Worm (Caenorhabditis elegans) whole organism, early embryonic: ENCODE data around the gene nlf-1.

Experiments used
- ama-1 ChIP-seq: fragments of 150-350 bp; optimal IDR thresholded peaks from 2 replicates; lab custom pipeline; 2014
- ceh-36 ChIP-seq: sonication (generic microtip); optimal IDR thresholded peaks from 2 replicates; lab custom pipeline; 2016; ENCODE audit warnings: missing genetic modification characterization, inconsistent platforms, missing compliant biosample characterization
- flt-1 ChIP-seq: fragments of 200-800 bp; sonication (Bioruptor generic); IDR thresholded peaks from 2 replicates; pipeline ENCODE4 v1.3.6; 2022; ENCODE audit warnings: missing genetic modification characterization, missing compliant biosample characterization
- scrt-1 ChIP-seq: fragments of 200-800 bp; sonication (Bioruptor generic); IDR thresholded peaks from 2 replicates; pipeline ENCODE4 v1.3.6; 2022; ENCODE audit warnings: missing genetic modification characterization, missing compliant biosample characterization
- tra-4 ChIP-seq: sonication (generic microtip); optimal IDR thresholded peaks from 2 replicates; lab custom pipeline; 2017; ENCODE audit warnings: missing genetic modification characterization, missing compliant biosample characterization

- TF ChIP-seq ama-1 (no peak), flt-1 (GFP tag; lab: Robert Waterston, UW) (no peak), tra-4 (tag; lab: Kevin White, UChicago) (no peak), ceh-36 (tag; lab: Kevin White, UChicago) (no peak), scrt-1 (GFP tag; lab: Robert Waterston, UW) (no peak)
Measured at ce11 chrX:1017456-1017855, at the start of gene nlf-1, which contains the start of gene F55A4.13.
